Worm (Caenorhabditis elegans): Measurements from ENCODE around the gene rpl-35.
A peak's percentile ranks its signal among the peaks of the same experiment; 100 is the strongest.

rpl-35 gene

DNA sequence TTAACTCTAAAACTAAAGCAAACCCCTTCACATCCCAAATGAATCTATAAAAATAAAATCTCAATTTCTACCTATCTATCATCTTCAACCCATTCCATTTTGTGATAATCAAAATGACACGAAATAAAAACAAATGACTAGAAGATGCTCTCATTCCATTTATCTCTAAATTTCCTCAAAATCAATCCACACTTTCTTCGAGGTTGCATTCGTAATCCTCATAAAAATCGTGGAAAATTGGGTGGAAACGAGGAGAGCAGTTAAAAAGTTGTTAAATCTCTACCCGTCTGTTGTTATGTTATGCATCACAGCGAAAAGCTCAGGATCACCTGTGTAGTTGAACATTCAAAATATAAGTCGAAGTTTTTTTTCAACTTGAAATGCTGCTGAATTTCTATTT lies 48.0 kb upstream of the rpl-35 start:
- TF ChIP-seq fkh-4 (tag; optimal IDR thresholded peaks at IDR 0.05; ENCODE audit: borderline replicate concordance) (no peak), rnt-1 (tag; optimal IDR thresholded peaks at IDR 0.05) (peak; percentile 39)

ce11 chrIII:7809033-7809432 lies 45.9 kb upstream of the rpl-35 start:
- TF ChIP-seq ceh-88 (GFP tag; IDR thresholded peaks at IDR 0.05): no peak
- no peak for TF ChIP-seq unc-86 (tag; optimal IDR thresholded peaks at IDR 0.05)
- no peak for TF ChIP-seq hlh-4 (tag; optimal IDR thresholded peaks at IDR 0.05)
- TF ChIP-seq pax-3 (tag; optimal IDR thresholded peaks at IDR 0.05): no peak
- TF ChIP-seq ztf-4 (tag; optimal IDR thresholded peaks at IDR 0.05): no peak
- no peak for TF ChIP-seq zag-1 (tag; optimal IDR thresholded peaks at IDR 0.05)
- no peak for TF ChIP-seq nhr-19 (GFP tag; conservative IDR thresholded peaks at IDR 0.05)
- TF ChIP-seq irx-1 (tag; optimal IDR thresholded peaks at IDR 0.05): no peak
- TF ChIP-seq dpl-1 (GFP tag; optimal IDR thresholded peaks at IDR 0.05): no peak
- no peak for TF ChIP-seq fkh-8 (tag; optimal IDR thresholded peaks at IDR 0.05)
- no peak for TF ChIP-seq ztf-11 (tag; optimal IDR thresholded peaks at IDR 0.05)
- no peak for TF ChIP-seq ets-5 (GFP tag; IDR thresholded peaks at IDR 0.05)

- TF ChIP-seq lin-14 (GFP tag; optimal IDR thresholded peaks at IDR 0.05) (peak; percentile 25), Y116A8C.19 (tag; optimal IDR thresholded peaks at IDR 0.05; ENCODE audit: borderline replicate concordance) (no peak), nhr-77 (tag; optimal IDR thresholded peaks at IDR 0.05) (no peak), aly-2 (tag; optimal IDR thresholded peaks at IDR 0.05) (no peak), C34B4.2 (tag; optimal IDR thresholded peaks at IDR 0.05) (no peak), sup-37 (GFP tag; optimal IDR thresholded peaks at IDR 0.05) (no peak), ztf-11 (tag; optimal IDR thresholded peaks at IDR 0.05) (no peak), vab-15 (tag; optimal IDR thresholded peaks at IDR 0.05) (no peak), mab-9 (GFP tag; IDR thresholded peaks at IDR 0.05) (no peak), nhr-85 (tag) (peak; percentile 56), nhr-28 (tag; optimal IDR thresholded peaks at IDR 0.05) (no peak), nhr-71 (tag; optimal IDR thresholded peaks at IDR 0.05) (no peak), nhr-11 (tag; optimal IDR thresholded peaks at IDR 0.05) (no peak), fkh-10 (GFP tag; optimal IDR thresholded peaks at IDR 0.05) (no peak), rnt-1 (tag; optimal IDR thresholded peaks at IDR 0.05) (peak; percentile 30), ama-1 (optimal IDR thresholded peaks at IDR 0.05) (no peak)
Observed at ce11 chrIII:7812208-7812880, 42.6 kb upstream of the rpl-35 start.

DNA sequence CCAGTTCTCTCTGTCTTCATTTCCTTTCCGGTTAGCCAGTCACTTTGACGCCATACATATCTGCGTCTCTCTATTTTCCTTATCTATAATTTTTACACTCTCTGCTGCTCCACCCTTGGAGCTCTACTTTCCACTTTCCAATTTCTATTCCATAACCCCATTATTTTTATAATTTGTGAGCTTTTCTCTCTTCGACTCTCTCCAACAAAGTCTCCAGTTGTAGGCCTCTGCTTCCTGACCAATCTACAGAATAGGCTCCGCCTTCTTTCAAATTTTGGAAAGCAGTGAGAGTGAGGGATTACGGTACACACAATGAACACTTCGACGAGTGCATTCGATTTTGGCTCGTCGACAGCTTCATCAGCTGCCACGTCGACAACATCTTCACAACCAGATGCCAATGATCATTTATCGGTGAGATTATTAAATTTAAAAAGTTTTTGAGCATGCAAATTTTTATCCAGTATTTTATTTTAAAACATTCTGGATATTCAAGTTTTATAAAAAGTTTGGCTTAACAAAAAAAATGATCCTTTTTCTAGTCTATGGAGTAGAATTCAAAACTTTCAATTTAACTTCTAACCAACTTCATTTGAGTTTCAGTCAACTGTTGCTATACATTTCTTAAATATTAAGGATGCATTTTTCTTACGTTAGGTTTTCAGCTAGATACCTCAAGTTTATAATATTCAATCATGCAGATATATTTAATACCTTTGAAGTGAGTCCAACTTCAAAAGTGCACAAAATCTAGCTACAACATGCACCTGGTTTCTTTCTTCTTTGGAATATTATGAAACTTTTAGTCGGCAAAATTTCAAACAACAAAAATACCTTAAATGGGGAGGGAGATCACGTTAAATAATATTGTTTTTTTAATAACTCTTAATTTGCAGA lies 40.5 kb upstream of the rpl-35 start, which contains the start of gene egl-5:
Gene egl-5, plus strand, starts transcription at position 216 of the 897 bp plus-strand sequence.
- TF ChIP-seq dpl-1 (GFP tag; optimal IDR thresholded peaks at IDR 0.05) (peak in 1 of 3 experiments; percentile 99), nhr-47 (tag; optimal IDR thresholded peaks at IDR 0.05) (no peak), lsy-2 (tag; optimal IDR thresholded peaks at IDR 0.05) (peak in 1 of 2 experiments; percentile 20), nhr-85 (tag) (peak; percentile 31)

DNA sequence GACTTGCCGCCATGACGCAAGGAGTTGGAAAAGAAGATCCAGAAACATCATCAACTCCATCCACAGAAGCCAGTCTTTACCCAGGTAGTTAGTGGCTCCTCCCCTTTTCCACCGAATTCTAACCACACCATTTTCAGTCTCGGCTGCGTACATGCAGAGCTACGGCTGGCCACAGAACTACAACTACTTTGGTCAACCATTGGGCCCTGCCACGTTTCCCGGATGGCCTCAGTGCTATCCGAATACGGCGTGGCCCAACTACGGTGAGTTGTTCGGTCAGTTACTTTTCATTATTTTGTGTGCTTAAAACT lies 39.9 kb upstream of the rpl-35 start:
- TF ChIP-seq nhr-76 (tag; optimal IDR thresholded peaks at IDR 0.05) (no peak), nhr-11 (tag; optimal IDR thresholded peaks at IDR 0.05) (no peak), lin-35 (GFP tag; optimal IDR thresholded peaks at IDR 0.05) (no peak), ets-5 (GFP tag; IDR thresholded peaks at IDR 0.05) (no peak), dpl-1 (GFP tag; optimal IDR thresholded peaks at IDR 0.05) (no peak), egl-27 (tag; optimal IDR thresholded peaks at IDR 0.05) (no peak), ztf-11 (tag; optimal IDR thresholded peaks at IDR 0.05) (no peak), hlh-17 (GFP tag; optimal IDR thresholded peaks at IDR 0.05; ENCODE audit: borderline replicate concordance) (no peak), lin-13 (GFP tag; optimal IDR thresholded peaks at IDR 0.05) (no peak), tlp-1 (tag; optimal IDR thresholded peaks at IDR 0.05) (no peak), C04F5.9 (tag; optimal IDR thresholded peaks at IDR 0.05) (no peak), nhr-12 (tag; optimal IDR thresholded peaks at IDR 0.05) (no peak), ces-1 (GFP tag; optimal IDR thresholded peaks at IDR 0.05) (no peak), lin-15B (tag; optimal IDR thresholded peaks at IDR 0.05) (no peak), hlh-4 (tag; optimal IDR thresholded peaks at IDR 0.05) (no peak), nhr-85 (tag) (no peak), elt-3 (tag; optimal IDR thresholded peaks at IDR 0.05) (no peak), pax-3 (tag; optimal IDR thresholded peaks at IDR 0.05) (no peak), mep-1 (tag; optimal IDR thresholded peaks at IDR 0.05) (no peak), isw-1 (GFP tag; IDR thresholded peaks at IDR 0.05) (no peak)

Measured in whole organism, L1 larva.